Fruit fly (Drosophila melanogaster) whole organism, embryonic: ENCODE measurements around the gene CG34310.

Experiments used
- ATbp ChIP-seq: fragments of 200-800 bp; sonication (Bioruptor generic); optimal IDR thresholded peaks from 2 replicates; lab custom pipeline; 2017; ENCODE audit warnings: missing biosample characterization, mild to moderate bottlenecking, missing genetic modification characterization, missing genetic modification reagents
- Ada2b ChIP-seq: fragments of 200-800 bp; sonication (Bioruptor generic); IDR thresholded peaks from 2 replicates; pipeline ENCODE4 v1.3.6; 2022; ENCODE audit warnings: missing biosample characterization, missing genetic modification characterization
- BtbVII ChIP-seq: fragments of 200-800 bp; sonication (Bioruptor generic); optimal IDR thresholded peaks from 3 replicates; lab custom pipeline; 2017; ENCODE audit warnings: missing biosample characterization, mild to moderate bottlenecking, missing genetic modification characterization
- CG11696 ChIP-seq: fragments of 200-800 bp; sonication (Bioruptor generic); IDR thresholded peaks from 2 replicates; pipeline ENCODE4 v1.3.6; 2022; ENCODE audit warnings: missing biosample characterization, missing genetic modification characterization
- CG12236 ChIP-seq: fragments of 200-800 bp; sonication (Bioruptor generic); optimal IDR thresholded peaks from 2 replicates; lab custom pipeline; 2016; ENCODE audit warnings: missing biosample characterization, missing genetic modification characterization
- CG12391 ChIP-seq: fragments of 200-800 bp; sonication (Bioruptor generic); optimal IDR thresholded peaks from 3 replicates; lab custom pipeline; 2018; ENCODE audit warnings: missing biosample characterization, mild to moderate bottlenecking, missing genetic modification characterization, moderate library complexity
- CG13287 ChIP-seq: fragments of 200-800 bp; sonication (Bioruptor generic); IDR thresholded peaks from 2 replicates; pipeline ENCODE4 v1.3.6; 2022; ENCODE audit warnings: missing biosample characterization, missing genetic modification characterization; ENCODE audit not compliant: partially characterized antibody
- CG18764 ChIP-seq: fragments of 200-800 bp; sonication (Bioruptor generic); optimal IDR thresholded peaks from 3 replicates; lab custom pipeline; 2016; ENCODE audit warnings: missing biosample characterization, missing genetic modification characterization
- CG2678 ChIP-seq: fragments of 200-800 bp; sonication (Bioruptor generic); optimal IDR thresholded peaks from 3 replicates; lab custom pipeline; 2019; ENCODE audit warnings: missing biosample characterization, mild to moderate bottlenecking, missing genetic modification characterization, moderate library complexity
- CG2875 ChIP-seq: fragments of 200-800 bp; sonication (Bioruptor generic); optimal IDR thresholded peaks from 2 replicates; lab custom pipeline; 2017; ENCODE audit warnings: missing biosample characterization, mild to moderate bottlenecking, missing genetic modification characterization, missing genetic modification reagents
- CG2889 ChIP-seq: fragments of 200-800 bp; sonication (Bioruptor generic); IDR thresholded peaks from 3 replicates; pipeline ENCODE4 v1.3.6; 2022; ENCODE audit warnings: missing biosample characterization, missing genetic modification characterization
- CG31224 ChIP-seq: fragments of 200-800 bp; sonication (Bioruptor generic); IDR thresholded peaks from 2 replicates; pipeline ENCODE4 v1.3.6; 2022; ENCODE audit warnings: missing biosample characterization, missing genetic modification characterization
- CG3281 ChIP-seq: fragments of 200-800 bp; sonication (Bioruptor generic); optimal IDR thresholded peaks from 3 replicates; lab custom pipeline; 2017; ENCODE audit warnings: missing biosample characterization, mild to moderate bottlenecking, missing genetic modification characterization
- CG34376 ChIP-seq: fragments of 200-800 bp; sonication (Bioruptor generic); optimal IDR thresholded peaks from 2 replicates; lab custom pipeline; 2018; ENCODE audit warnings: missing biosample characterization, mild to moderate bottlenecking, missing genetic modification characterization
- CG6254 ChIP-seq: fragments of 200-800 bp; sonication (Bioruptor generic); optimal IDR thresholded peaks from 3 replicates; lab custom pipeline; 2017; ENCODE audit warnings: mild to moderate bottlenecking, missing biosample characterization, missing genetic modification reagents, missing genetic modification characterization
- CG6654 ChIP-seq: fragments of 200-800 bp; sonication (Bioruptor generic); optimal IDR thresholded peaks from 2 replicates; lab custom pipeline; 2017; ENCODE audit warnings: missing biosample characterization, mild to moderate bottlenecking, missing genetic modification characterization
- CG8944 ChIP-seq: fragments of 200-800 bp; sonication (Bioruptor generic); optimal IDR thresholded peaks from 3 replicates; lab custom pipeline; 2016; ENCODE audit warnings: missing biosample characterization, missing genetic modification characterization
- CG9727 ChIP-seq: fragments of 200-800 bp; sonication (Bioruptor generic); optimal IDR thresholded peaks from 3 replicates; lab custom pipeline; 2017; ENCODE audit warnings: missing biosample characterization, mild to moderate bottlenecking, missing genetic modification characterization
- Chrac-16 ChIP-seq: fragments of 200-800 bp; sonication (Bioruptor generic); optimal IDR thresholded peaks from 3 replicates; lab custom pipeline; 2016; ENCODE audit warnings: missing biosample characterization, missing genetic modification characterization
- D19A ChIP-seq: fragments of 200-800 bp; optimal IDR thresholded peaks from 3 replicates; lab custom pipeline; 2019; ENCODE audit warnings: missing biosample characterization, mild to moderate bottlenecking, missing genetic modification characterization, moderate library complexity
- Dfd ChIP-seq, 2 experiments: fragments of >200 bp; optimal IDR thresholded peaks; 2 replicates each; lab custom pipeline; 2017; ENCODE audit warnings: missing biosample characterization in 2 of 2, missing genetic modification characterization in 2 of 2
- H2.0 ChIP-seq: fragments of 200-800 bp; sonication (Bioruptor generic); IDR thresholded peaks from 2 replicates; pipeline ENCODE4 v1.3.6; 2022; ENCODE audit warnings: missing biosample characterization, missing genetic modification characterization
- MESR4 ChIP-seq: fragments of 200-800 bp; sonication (Bioruptor generic); optimal IDR thresholded peaks from 2 replicates; lab custom pipeline; 2018; ENCODE audit warnings: missing biosample characterization, mild to moderate bottlenecking, missing genetic modification characterization, moderate library complexity
- Nf-YB ChIP-seq: fragments of 200-800 bp; sonication (Bioruptor generic); optimal IDR thresholded peaks from 3 replicates; lab custom pipeline; 2019; ENCODE audit warnings: missing biosample characterization, mild to moderate bottlenecking, missing genetic modification characterization, moderate library complexity
- Side ChIP-seq: fragments of 200-800 bp; sonication (Bioruptor generic); optimal IDR thresholded peaks from 2 replicates; lab custom pipeline; 2016; ENCODE audit warnings: missing biosample characterization, missing genetic modification characterization
- Xbp1 ChIP-seq: fragments of 200-800 bp; sonication (Bioruptor generic); optimal IDR thresholded peaks from 3 replicates; lab custom pipeline; 2016; ENCODE audit warnings: missing biosample characterization, mild to moderate bottlenecking, missing genetic modification characterization
- bab2 ChIP-seq: fragments of 200-800 bp; sonication (Bioruptor generic); optimal IDR thresholded peaks from 2 replicates; lab custom pipeline; 2016; ENCODE audit warnings: missing biosample characterization, missing genetic modification characterization
- cad ChIP-seq: fragments of >200 bp; optimal IDR thresholded peaks from 2 replicates; lab custom pipeline; 2017; ENCODE audit warnings: missing biosample characterization, missing genetic modification characterization
- da ChIP-seq: fragments of 200-800 bp; sonication (Bioruptor generic); optimal IDR thresholded peaks from 2 replicates; lab custom pipeline; 2016; ENCODE audit warnings: missing biosample characterization, missing genetic modification characterization
- eve ChIP-seq, 2 experiments: fragments of >200 bp; optimal IDR thresholded peaks; 2 replicates each; lab custom pipeline; 2017; ENCODE audit warnings: missing biosample characterization in 2 of 2, missing genetic modification characterization in 2 of 2
- gce ChIP-seq: fragments of 200-800 bp; sonication (Bioruptor generic); IDR thresholded peaks from 3 replicates; pipeline ENCODE4 v1.3.6; 2022; ENCODE audit warnings: missing biosample characterization, missing genetic modification characterization
- gcm ChIP-seq: fragments of 200-800 bp; sonication (Bioruptor generic); optimal IDR thresholded peaks from 2 replicates; lab custom pipeline; 2019; ENCODE audit warnings: missing biosample characterization, mild to moderate bottlenecking, missing genetic modification characterization, moderate library complexity
- gcm2 ChIP-seq: fragments of 200-800 bp; sonication (Bioruptor generic); optimal IDR thresholded peaks from 2 replicates; lab custom pipeline; 2016; ENCODE audit warnings: missing biosample characterization, missing genetic modification characterization
- gfzf ChIP-seq: fragments of 200-800 bp; sonication (Bioruptor generic); optimal IDR thresholded peaks from 2 replicates; lab custom pipeline; 2016; ENCODE audit warnings: missing biosample characterization, mild to moderate bottlenecking, missing genetic modification characterization, moderate library complexity
- lov ChIP-seq, 2 experiments: fragments of 200-800 bp in 1 of 2; fragments of >200 bp in 1 of 2; sonication (Bioruptor generic) in 1 of 2; IDR thresholded peaks in 1 of 2; optimal IDR thresholded peaks in 1 of 2; 2 replicates in 1 of 2; 3 replicates in 1 of 2; pipeline versions ENCODE4 v1.3.6 to Lab custom; 2017 to 2022; ENCODE audit warnings: missing biosample characterization in 1 of 2, missing genetic modification characterization in 1 of 2
- maf-S ChIP-seq: fragments of 200-800 bp; sonication (Bioruptor generic); optimal IDR thresholded peaks from 2 replicates; lab custom pipeline; 2016; ENCODE audit warnings: missing biosample characterization, missing genetic modification characterization
- odd ChIP-seq: fragments of 200-800 bp; sonication (Bioruptor generic); optimal IDR thresholded peaks from 2 replicates; lab custom pipeline; 2017; ENCODE audit warnings: missing biosample characterization, mild to moderate bottlenecking, missing genetic modification characterization
- pfk ChIP-seq: fragments of 200-800 bp; sonication (Bioruptor generic); optimal IDR thresholded peaks from 2 replicates; lab custom pipeline; 2018; ENCODE audit warnings: missing biosample characterization, mild to moderate bottlenecking, missing genetic modification characterization, moderate library complexity
- pros ChIP-seq: fragments of 200-800 bp; sonication (Bioruptor generic); optimal IDR thresholded peaks from 3 replicates; lab custom pipeline; 2019; ENCODE audit warnings: missing biosample characterization, mild to moderate bottlenecking, missing genetic modification characterization, moderate library complexity
- salm ChIP-seq: fragments of 200-800 bp; sonication (Bioruptor generic); optimal IDR thresholded peaks from 2 replicates; lab custom pipeline; 2018; ENCODE audit warnings: missing biosample characterization, mild to moderate bottlenecking, missing genetic modification characterization
- sc ChIP-seq, 3 experiments: fragments of >200 bp in 2 of 3; fragments of 200-800 bp in 1 of 3; sonication (Bioruptor generic) in 1 of 3; optimal IDR thresholded peaks; 2 replicates in 2 of 3; 3 replicates in 1 of 3; lab custom pipeline; 2017; ENCODE audit warnings: mild to moderate bottlenecking in 1 of 3, missing biosample characterization in 1 of 3, missing genetic modification characterization in 1 of 3, missing genetic modification reagents in 1 of 3
- sisA ChIP-seq: fragments of 200-800 bp; sonication (Bioruptor generic); IDR thresholded peaks from 2 replicates; pipeline ENCODE4 v1.3.6; 2022; ENCODE audit warnings: missing biosample characterization, missing genetic modification characterization
- so ChIP-seq: fragments of 200-800 bp; sonication (Bioruptor generic); IDR thresholded peaks from 3 replicates; pipeline ENCODE4 v1.3.6; 2022; ENCODE audit warnings: missing biosample characterization, missing genetic modification characterization
- stc ChIP-seq: fragments of 200-800 bp; sonication (Bioruptor generic); IDR thresholded peaks from 2 replicates; pipeline ENCODE4 v1.3.6; 2022; ENCODE audit warnings: missing biosample characterization, missing genetic modification characterization
- sug ChIP-seq: fragments of 200-800 bp; optimal IDR thresholded peaks from 2 replicates; lab custom pipeline; 2019; ENCODE audit warnings: missing biosample characterization, mild to moderate bottlenecking, missing genetic modification characterization, moderate library complexity
- tgo ChIP-seq: fragments of 200-800 bp; sonication (Bioruptor generic); IDR thresholded peaks from 3 replicates; pipeline ENCODE4 v1.3.6; 2022; ENCODE audit warnings: missing biosample characterization, missing genetic modification characterization
- tio ChIP-seq: fragments of 200-800 bp; sonication (Bioruptor generic); optimal IDR thresholded peaks from 2 replicates; lab custom pipeline; 2017; ENCODE audit warnings: missing biosample characterization, missing genetic modification characterization, inconsistent platforms
- tup ChIP-seq: fragments of 200-800 bp; sonication (Bioruptor generic); optimal IDR thresholded peaks from 2 replicates; lab custom pipeline; 2016; ENCODE audit warnings: missing biosample characterization, mild to moderate bottlenecking, missing genetic modification characterization, moderate library complexity
- tx ChIP-seq: fragments of 200-800 bp; sonication (Bioruptor generic); optimal IDR thresholded peaks from 2 replicates; lab custom pipeline; 2016; ENCODE audit warnings: missing biosample characterization, missing genetic modification characterization
- unc-4 ChIP-seq: fragments of 200-800 bp; sonication (Bioruptor generic); IDR thresholded peaks from 2 replicates; pipeline ENCODE4 v1.3.6; 2022; ENCODE audit warnings: missing biosample characterization, missing genetic modification characterization; ENCODE audit not compliant: partially characterized antibody

The CG34310 gene

dm6 chr2L:6693794-6694254, 30.4 kb downstream of the CG34310 start (continued):
- TF ChIP-seq CG31224 (GFP tag; lab: Robert Waterston, UW) (no peak), BtbVII (peak; percentile 57), pfk (no peak), Ada2b (GFP tag; lab: Robert Waterston, UW) (peak; percentile 29; the same call in 1 of the 2 replicates), Nf-YB (GFP tag; lab: Kevin White, UChicago) (peak; percentile 37), D19A (peak; percentile 72), cad (GFP tag; lab: Kevin White, UChicago) (no peak), stc (GFP tag; lab: Robert Waterston, UW) (no peak), gce (GFP tag; lab: Robert Waterston, UW) (no peak), H2.0 (GFP tag; lab: Robert Waterston, UW) (no peak), CG8944 (GFP tag; lab: Kevin White, UChicago) (no peak), bab2 (GFP tag; lab: Kevin White, UChicago) (no peak), pros (GFP tag; lab: Kevin White, UChicago) (no peak), CG18764 (GFP tag; lab: Kevin White, UChicago) (no peak), CG13287 (GFP tag; lab: Robert Waterston, UW) (no peak), gcm2 (GFP tag; lab: Kevin White, UChicago) (no peak), Dfd (GFP tag; optimal IDR thresholded peaks at IDR 0.05; lab: Kevin White, UChicago) (no peak), lov (optimal IDR thresholded peaks at IDR 0.05; lab: Kevin White, UChicago) (no peak), lov (GFP tag; IDR thresholded peaks at IDR 0.05; lab: Robert Waterston, UW) (no peak), gfzf (no peak), gcm (GFP tag; lab: Kevin White, UChicago) (peak; percentile 56), tup (GFP tag; lab: Kevin White, UChicago) (no peak), CG6654 (GFP tag; lab: Kevin White, UChicago) (no peak), da (GFP tag; lab: Kevin White, UChicago) (no peak), odd (GFP tag; lab: Kevin White, UChicago) (peak; percentile 50), unc-4 (no peak), sug (no peak), ATbp (peak; percentile 39), CG11696 (GFP tag; lab: Robert Waterston, UW) (no peak), Side (peak; percentile 2), Xbp1 (peak; percentile 23), sc (optimal IDR thresholded peaks at IDR 0.05; lab: Kevin White, UChicago) (no peak), sc (GFP tag; optimal IDR thresholded peaks at IDR 0.05; lab: Kevin White, UChicago) (peak; percentile 37), CG2875 (GFP tag; lab: Kevin White, UChicago) (peak; percentile 50), so (GFP tag; lab: Robert Waterston, UW) (no peak), eve (GFP tag; optimal IDR thresholded peaks at IDR 0.05; lab: Kevin White, UChicago) (no peak), CG12391 (tag; lab: Kevin White, UChicago) (peak; percentile 63), CG2678 (peak; percentile 73), CG9727 (GFP tag; lab: Kevin White, UChicago) (peak; percentile 64), CG12236 (GFP tag; lab: Kevin White, UChicago) (no peak), tx (GFP tag; lab: Kevin White, UChicago) (no peak), CG3281 (peak; percentile 33), tio (GFP tag; lab: Kevin White, UChicago) (peak; percentile 54), salm (tag; lab: Kevin White, UChicago) (no peak), tgo (no peak), CG34376 (GFP tag; lab: Kevin White, UChicago) (peak; percentile 14), maf-S (GFP tag; lab: Kevin White, UChicago) (no peak), Chrac-16 (GFP tag; lab: Kevin White, UChicago) (no peak), CG2889 (GFP tag; lab: Robert Waterston, UW) (no peak), sisA (GFP tag; lab: Robert Waterston, UW) (0 out of 2 replicates have a peak, but pooled peaks have one; percentile 21), CG6254 (GFP tag; lab: Kevin White, UChicago) (peak; percentile 31), MESR4 (GFP tag; lab: Kevin White, UChicago) (no peak)
